Worm (Caenorhabditis elegans): Measurements from ENCODE around the gene col-99.

DNA sequence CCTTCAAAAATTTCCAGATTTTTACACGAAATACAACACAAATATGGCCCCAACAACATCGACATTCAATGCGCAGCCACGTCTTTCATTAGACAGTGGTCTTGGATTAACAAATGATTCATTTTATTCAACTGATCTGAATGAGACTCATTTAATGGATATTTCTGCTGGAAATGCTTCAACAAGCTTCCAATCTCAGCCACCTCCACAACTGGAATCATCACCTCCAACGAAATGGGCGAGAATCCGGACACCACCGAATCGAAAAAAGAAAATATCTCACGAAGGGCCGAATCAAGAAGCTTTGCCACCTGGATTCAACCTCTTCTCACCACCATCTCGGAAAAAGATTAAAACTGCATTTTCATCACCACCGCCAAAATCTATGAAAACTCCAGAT lies 32.0 kb upstream of the col-99 start:
- TF ChIP-seq flt-1 (GFP tag; IDR thresholded peaks at IDR 0.05) (no peak), klf-2 (GFP tag; conservative IDR thresholded peaks at IDR 0.05) (no peak), ref-1 (GFP tag; conservative IDR thresholded peaks at IDR 0.05) (no peak), ztf-29 (GFP tag; IDR thresholded peaks at IDR 0.05) (no peak)
